Fruit fly (Drosophila melanogaster): ENCODE measurements around the gene ens.

Gene ens

DNA sequence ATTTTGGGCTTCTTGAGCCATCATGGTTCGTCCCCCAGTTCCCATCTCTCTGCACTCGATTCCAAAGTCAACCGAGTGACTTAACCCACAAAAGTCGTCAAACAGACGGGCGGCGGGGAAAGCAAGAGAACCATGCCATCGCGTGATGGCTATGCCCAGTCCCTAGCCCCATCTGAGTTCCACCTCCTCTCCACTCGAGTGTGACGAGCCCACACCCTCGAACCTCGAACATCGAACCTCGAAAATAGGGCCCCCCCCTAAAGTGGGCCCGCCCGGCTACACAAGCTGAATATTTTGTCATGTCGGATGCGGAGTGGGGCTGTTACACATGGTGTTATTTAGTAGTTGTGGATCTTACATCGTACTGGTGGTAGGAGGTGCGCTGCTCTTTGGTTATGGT lies 37.8 kb downstream of the ens start:
- no peak for TF ChIP-seq jim (GFP tag; optimal IDR thresholded peaks at IDR 0.05)
- no peak for TF ChIP-seq Myc (optimal IDR thresholded peaks at IDR 0.05)
- TF ChIP-seq tai (GFP tag; optimal IDR thresholded peaks at IDR 0.05): no peak
- no peak for TF ChIP-seq rgr (GFP tag; optimal IDR thresholded peaks at IDR 0.05)
- TF ChIP-seq sv (GFP tag; optimal IDR thresholded peaks at IDR 0.05): no peak

DNA sequence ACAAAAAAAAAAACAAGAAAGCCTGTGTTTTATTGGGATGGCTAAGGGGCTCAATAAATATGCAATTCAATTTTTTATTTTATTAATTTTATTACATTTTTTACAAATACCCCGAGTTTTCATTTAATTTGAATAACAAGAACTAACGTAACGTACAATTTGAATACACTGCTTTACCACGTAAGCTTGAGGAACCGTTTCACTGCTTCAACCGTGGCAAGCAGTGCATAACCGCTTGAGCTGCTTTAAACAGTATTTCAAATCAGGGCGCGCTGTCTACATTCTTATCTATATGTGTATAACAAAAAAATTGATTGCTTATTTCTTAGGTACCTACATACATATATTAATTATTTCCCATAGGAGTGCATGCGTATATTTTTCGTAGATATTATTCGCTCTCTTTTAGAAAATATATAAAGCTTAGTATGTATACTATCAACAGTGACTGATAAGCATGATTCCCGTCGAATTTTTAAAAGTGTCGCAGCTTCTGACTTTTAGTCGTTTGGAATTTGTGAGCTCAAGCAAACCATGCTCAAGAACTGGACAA lies 41.6 kb downstream of the ens start, which contains the start of gene CG14990:
CG14990 (plus strand) TSS at position 503 of the 553 bp plus-strand sequence.
- TF ChIP-seq usp (GFP tag; optimal IDR thresholded peaks at IDR 0.05) (no peak), psq (GFP tag; optimal IDR thresholded peaks at IDR 0.05) (no peak), Rel (GFP tag; optimal IDR thresholded peaks at IDR 0.05) (no peak), Rel (tag; optimal IDR thresholded peaks at IDR 0.05) (no peak), dmrt93B (GFP tag; optimal IDR thresholded peaks at IDR 0.05) (no peak), CrebA (GFP tag; optimal IDR thresholded peaks at IDR 0.05; ENCODE audit: borderline replicate concordance) (no peak), Myc (optimal IDR thresholded peaks at IDR 0.05) (peak; percentile 95), woc (GFP tag; optimal IDR thresholded peaks at IDR 0.05) (no peak), N (GFP tag; optimal IDR thresholded peaks at IDR 0.05) (peak; percentile 87)

DNA sequence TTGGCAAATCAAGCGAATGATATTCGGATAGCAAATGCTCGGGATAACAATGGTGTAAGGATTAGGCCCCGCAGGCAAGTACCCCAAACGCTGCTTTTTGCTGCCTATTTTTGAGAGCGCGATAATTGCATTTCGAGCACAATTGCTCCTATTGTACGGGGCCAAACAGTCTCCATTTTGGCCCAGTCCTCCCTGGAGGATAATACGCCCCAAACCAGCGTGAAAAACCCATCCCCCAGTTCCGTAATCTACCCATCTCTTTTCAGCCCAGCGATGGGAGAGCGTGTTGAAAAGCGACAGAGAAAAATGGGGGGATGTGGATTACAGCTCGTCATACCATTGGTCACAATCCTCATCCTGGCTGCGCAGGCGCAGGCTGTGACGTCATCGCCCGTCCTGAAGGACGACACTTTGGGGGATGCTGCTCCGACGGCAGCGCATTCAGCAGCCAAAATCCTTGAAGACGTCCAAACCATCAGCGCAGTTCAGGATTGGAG lies 45.6 kb downstream of the ens start, which contains the start of gene Gad1:
Gad1 (minus strand) TSS at position 51 of the 497 bp plus-strand sequence.
- TF ChIP-seq fru (GFP tag; optimal IDR thresholded peaks at IDR 0.05) (no peak), CG32264 (GFP tag; optimal IDR thresholded peaks at IDR 0.05) (no peak), HLH106 (tag; optimal IDR thresholded peaks at IDR 0.05) (no peak), Dfd (GFP tag; optimal IDR thresholded peaks at IDR 0.05) (no peak), rgr (GFP tag; optimal IDR thresholded peaks at IDR 0.05) (no peak), sage (GFP tag; optimal IDR thresholded peaks at IDR 0.05) (no peak), Vsx2 (GFP tag; optimal IDR thresholded peaks at IDR 0.05; ENCODE audit: partially characterized antibody) (peak; percentile 35), Hr83 (GFP tag; optimal IDR thresholded peaks at IDR 0.05; ENCODE audit: poor library complexity, severe bottlenecking) (no peak), Hnf4 (GFP tag; optimal IDR thresholded peaks at IDR 0.05) (no peak)

DNA sequence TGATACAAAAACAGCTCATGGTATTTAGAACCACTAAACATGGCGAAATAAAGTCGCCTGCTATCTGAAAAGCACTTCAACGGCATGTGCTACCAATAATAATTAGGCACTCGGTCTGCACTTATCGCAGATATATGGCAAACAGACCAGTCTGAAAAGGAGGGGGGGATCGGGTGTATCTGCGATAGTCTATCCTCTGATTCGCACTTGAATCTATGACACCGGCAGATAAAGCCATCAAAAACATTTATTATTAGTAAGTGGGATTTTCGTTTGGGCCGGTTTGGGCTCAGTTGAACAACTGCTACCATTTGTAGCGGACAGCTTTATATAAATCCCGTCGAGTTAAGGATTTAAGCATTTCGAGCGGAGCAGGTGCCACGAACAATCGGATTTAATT lies 47.1 kb downstream of the ens start, which contains the start of gene CG14989:
CG14989 (plus strand) TSS at position 301 of the 400 bp plus-strand sequence.
- TF ChIP-seq ey (GFP tag; optimal IDR thresholded peaks at IDR 0.05) (no peak), fru (GFP tag; optimal IDR thresholded peaks at IDR 0.05) (no peak), Dfd (GFP tag; optimal IDR thresholded peaks at IDR 0.05) (no peak), dsf (GFP tag; optimal IDR thresholded peaks at IDR 0.05; ENCODE audit: borderline replicate concordance) (no peak), sage (GFP tag; optimal IDR thresholded peaks at IDR 0.05) (no peak), woc (GFP tag; optimal IDR thresholded peaks at IDR 0.05) (no peak), jim (GFP tag; optimal IDR thresholded peaks at IDR 0.05) (no peak), N (GFP tag; optimal IDR thresholded peaks at IDR 0.05) (no peak)

DNA sequence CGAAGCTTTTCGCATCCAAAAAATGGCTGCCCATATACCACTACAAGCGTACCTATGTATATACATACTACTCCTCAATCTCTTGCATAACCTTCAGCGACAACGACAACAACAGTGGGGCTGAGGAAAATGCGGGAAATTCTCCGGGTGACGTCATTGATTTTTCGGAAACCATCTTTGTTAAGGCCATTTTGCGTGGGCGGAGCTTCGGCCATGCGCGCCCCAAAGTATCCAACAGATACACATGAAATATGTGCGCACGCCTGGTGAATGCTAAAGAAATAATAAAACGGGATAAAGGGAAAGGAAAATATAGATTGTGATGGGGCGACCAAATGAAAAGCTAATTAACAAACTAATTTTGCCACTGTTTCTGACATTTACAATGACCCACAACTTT lies 48.5 kb downstream of the ens start:
- no peak for TF ChIP-seq dl (GFP tag; optimal IDR thresholded peaks at IDR 0.05; ENCODE audit: insufficient read depth in 1 of 2, partially characterized antibody in 2 of 2)
- no peak for TF ChIP-seq Dfd (GFP tag; optimal IDR thresholded peaks at IDR 0.05)
- no peak for TF ChIP-seq sv (GFP tag; optimal IDR thresholded peaks at IDR 0.05)
- TF ChIP-seq Vsx2 (GFP tag; optimal IDR thresholded peaks at IDR 0.05; ENCODE audit: partially characterized antibody): no peak
- TF ChIP-seq psq (GFP tag; optimal IDR thresholded peaks at IDR 0.05): no peak
- TF ChIP-seq woc (GFP tag; optimal IDR thresholded peaks at IDR 0.05): no peak
- no peak for TF ChIP-seq Hr83 (GFP tag; optimal IDR thresholded peaks at IDR 0.05; ENCODE audit: poor library complexity, severe bottlenecking)

DNA sequence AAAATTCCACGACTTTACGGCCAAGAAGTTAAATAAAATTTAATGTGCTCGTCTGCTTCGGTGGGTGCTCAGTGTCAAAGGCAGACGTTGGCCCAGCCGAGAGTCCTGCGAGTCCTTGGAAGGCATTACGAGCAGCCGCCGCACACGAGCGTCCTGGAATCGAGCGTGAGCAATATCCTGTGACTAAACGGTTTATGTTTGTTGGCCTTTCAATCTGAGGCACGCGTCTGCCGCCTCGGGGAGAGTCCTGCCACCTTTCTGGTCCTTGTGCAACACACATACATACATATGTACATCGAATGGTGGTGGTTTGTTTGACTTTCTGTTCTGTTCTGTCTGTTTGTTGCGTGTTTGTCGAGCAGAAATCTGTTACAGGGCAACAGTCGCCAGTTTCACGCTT lies 50.9 kb downstream of the ens start:
- TF ChIP-seq usp (GFP tag; optimal IDR thresholded peaks at IDR 0.05) (no peak), rgr (GFP tag; optimal IDR thresholded peaks at IDR 0.05) (no peak), dsf (GFP tag; optimal IDR thresholded peaks at IDR 0.05; ENCODE audit: borderline replicate concordance) (no peak), OdsH (GFP tag; optimal IDR thresholded peaks at IDR 0.05) (no peak), HLH106 (tag; optimal IDR thresholded peaks at IDR 0.05) (no peak), psq (GFP tag; optimal IDR thresholded peaks at IDR 0.05) (no peak), Mio (GFP tag; optimal IDR thresholded peaks at IDR 0.05) (no peak), CG9705 (GFP tag; optimal IDR thresholded peaks at IDR 0.05) (no peak), Hr83 (GFP tag; optimal IDR thresholded peaks at IDR 0.05; ENCODE audit: poor library complexity, severe bottlenecking) (no peak), Rel (GFP tag; optimal IDR thresholded peaks at IDR 0.05) (no peak), Rel (tag; optimal IDR thresholded peaks at IDR 0.05) (no peak), Hr78 (GFP tag; optimal IDR thresholded peaks at IDR 0.05) (no peak), br (GFP tag; optimal IDR thresholded peaks at IDR 0.05) (no peak), lola (GFP tag; optimal IDR thresholded peaks at IDR 0.05) (no peak), Jra (GFP tag; optimal IDR thresholded peaks at IDR 0.05) (no peak), jim (GFP tag; optimal IDR thresholded peaks at IDR 0.05) (no peak), Sp1 (GFP tag; optimal IDR thresholded peaks at IDR 0.05) (no peak)

All from whole organism, wandering third instar larva.